Worm (Caenorhabditis elegans) whole organism, young adult: ENCODE measurements around the gene F21C10.7.

Experiments
- ama-1 ChIP-seq, 3 experiments: fragments of 150-350 bp in 1 of 3; sonication (generic microtip) in 2 of 3; optimal IDR thresholded peaks; 2 replicates each; lab custom pipeline; 2014 to 2018; ENCODE audit warnings: missing biosample characterization in 2 of 3, missing genetic modification characterization in 2 of 3, missing genetic modification reagents in 2 of 3
- egl-18 ChIP-seq: fragments of 200-800 bp; sonication (Bioruptor generic); IDR thresholded peaks from 2 replicates; pipeline ENCODE4 v1.3.6; 2022; ENCODE audit warnings: missing genetic modification reagents, missing genetic modification characterization, missing compliant biosample characterization
- gei-17 ChIP-seq: fragments of 200-800 bp; sonication (Bioruptor generic); optimal IDR thresholded peaks from 2 replicates; lab custom pipeline; 2018; ENCODE audit warnings: mild to moderate bottlenecking, missing genetic modification characterization, missing compliant biosample characterization
- nfya-2 ChIP-seq: fragments of 200-800 bp; sonication (Bioruptor generic); IDR thresholded peaks from 2 replicates; pipeline ENCODE4 v1.3.6; 2022; ENCODE audit warnings: missing genetic modification reagents, missing genetic modification characterization, missing compliant biosample characterization
- nhr-80 ChIP-seq: sonication (generic microtip); optimal IDR thresholded peaks from 2 replicates; lab custom pipeline; 2016; ENCODE audit warnings: missing genetic modification characterization, missing compliant biosample characterization
- pha-4 ChIP-seq: fragments of 150-350 bp; sonication (generic microtip); optimal IDR thresholded peaks from 2 replicates; lab custom pipeline; 2014; ENCODE audit warnings: missing biosample characterization, missing genetic modification reagents, missing genetic modification characterization
- xnd-1 ChIP-seq: sonication (generic microtip); optimal IDR thresholded peaks from 2 replicates; lab custom pipeline; 2016; ENCODE audit warnings: missing genotype, missing genetic modification reagents, missing genetic modification characterization, missing compliant biosample characterization

ce11 chrV:9096674-9097073 is 15.9 kb upstream of the F21C10.7 start:
- TF ChIP-seq nfya-2 (GFP tag; lab: Robert Waterston, UW), result no peak
- TF ChIP-seq egl-18 (GFP tag; lab: Robert Waterston, UW), result no peak
- no peak for TF ChIP-seq gei-17
- TF ChIP-seq xnd-1 (tag; lab: Kevin White, UChicago), result no peak
- no peak for TF ChIP-seq pha-4 (tag; lab: Kevin White, UChicago)
- TF ChIP-seq ama-1 (optimal IDR thresholded peaks at IDR 0.05; lab: Kevin White, UChicago), result peak; percentile 61
- TF ChIP-seq ama-1 (GFP tag; optimal IDR thresholded peaks at IDR 0.05; lab: Kevin White, UChicago), result no peak
- TF ChIP-seq nhr-80 (tag; lab: Kevin White, UChicago), result no peak
